Worm (Caenorhabditis elegans): ENCODE results near the gene F55F3.4.

Gene F55F3.4

DNA sequence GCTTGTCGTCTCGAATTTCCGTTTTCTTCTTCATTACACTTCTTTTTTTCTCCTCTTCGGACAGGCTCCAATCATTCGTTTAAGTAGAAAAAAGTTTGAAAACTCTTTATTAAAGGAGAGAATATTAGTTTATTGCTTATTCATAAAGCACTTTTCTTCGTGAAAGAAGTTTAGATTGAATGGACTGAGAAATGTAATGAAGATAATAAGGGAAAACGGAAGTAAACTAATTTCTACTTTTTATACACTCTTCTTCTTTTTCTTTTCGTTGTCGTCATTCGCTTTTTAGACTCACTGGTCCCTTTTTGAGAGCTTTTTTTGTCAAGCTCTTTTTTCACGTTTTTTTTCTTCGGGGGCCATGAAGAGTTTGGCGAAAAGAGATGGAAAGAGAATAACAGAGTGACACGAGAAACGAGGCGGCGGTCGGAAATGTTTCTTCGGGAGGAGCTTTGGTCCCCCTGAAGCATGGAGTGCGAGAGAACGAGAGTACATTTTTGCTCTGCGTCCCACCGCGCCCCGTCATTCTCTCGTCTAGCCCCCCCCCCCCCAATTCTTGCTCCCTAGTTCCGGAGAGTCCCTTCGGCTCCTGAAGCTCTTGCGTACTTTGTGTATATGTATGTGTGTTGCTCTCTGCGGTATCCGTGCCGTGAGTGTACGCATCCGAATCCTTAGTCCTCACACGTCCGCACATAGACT lies 46.1 kb upstream of the F55F3.4 start (continued):
- TF ChIP-seq C16A3.4 (tag; optimal IDR thresholded peaks at IDR 0.05) (no peak), nhr-47 (tag; optimal IDR thresholded peaks at IDR 0.05) (peak; percentile 43), nhr-71 (tag; optimal IDR thresholded peaks at IDR 0.05) (peak; percentile 96), nhr-11 (tag; optimal IDR thresholded peaks at IDR 0.05) (no peak), nhr-77 (tag; optimal IDR thresholded peaks at IDR 0.05) (no peak), elt-3 (tag; optimal IDR thresholded peaks at IDR 0.05) (no peak), Y116A8C.19 (tag; optimal IDR thresholded peaks at IDR 0.05; ENCODE audit: borderline replicate concordance) (no peak), nhr-28 (tag; optimal IDR thresholded peaks at IDR 0.05) (no peak), unc-62 (GFP tag; optimal IDR thresholded peaks at IDR 0.05) (no peak), alr-1 (tag; optimal IDR thresholded peaks at IDR 0.05; ENCODE audit: borderline replicate concordance) (no peak), zag-1 (tag; optimal IDR thresholded peaks at IDR 0.05) (peak; percentile 33), pqm-1 (tag; optimal IDR thresholded peaks at IDR 0.05) (no peak), fos-1 (tag; optimal IDR thresholded peaks at IDR 0.05) (no peak), mef-2 (tag; optimal IDR thresholded peaks at IDR 0.05) (no peak), nhr-12 (tag; optimal IDR thresholded peaks at IDR 0.05) (no peak), dpl-1 (GFP tag; optimal IDR thresholded peaks at IDR 0.05) (no peak), grh-1 (GFP tag; IDR thresholded peaks at IDR 0.05) (no peak), nhr-20 (tag; optimal IDR thresholded peaks at IDR 0.05) (no peak), lin-15B (tag; optimal IDR thresholded peaks at IDR 0.05) (no peak), efl-3 (GFP tag; optimal IDR thresholded peaks at IDR 0.05) (no peak), aha-1 (tag; optimal IDR thresholded peaks at IDR 0.05) (no peak), nhr-19 (GFP tag; conservative IDR thresholded peaks at IDR 0.05) (peak; percentile 55), ceh-90 (tag; optimal IDR thresholded peaks at IDR 0.05) (no peak), rnt-1 (tag; optimal IDR thresholded peaks at IDR 0.05) (peak; percentile 36), egl-27 (tag; optimal IDR thresholded peaks at IDR 0.05) (no peak), fkh-4 (tag; optimal IDR thresholded peaks at IDR 0.05; ENCODE audit: borderline replicate concordance) (no peak), ztf-11 (tag; optimal IDR thresholded peaks at IDR 0.05) (no peak), nhr-84 (tag; optimal IDR thresholded peaks at IDR 0.05) (no peak), irx-1 (tag; optimal IDR thresholded peaks at IDR 0.05) (no peak), aly-2 (tag; optimal IDR thresholded peaks at IDR 0.05) (no peak), mab-9 (GFP tag; IDR thresholded peaks at IDR 0.05) (peak; percentile 54; the same call in 1 of the 2 replicates), hlh-17 (GFP tag; optimal IDR thresholded peaks at IDR 0.05; ENCODE audit: borderline replicate concordance) (no peak), efl-1 (optimal IDR thresholded peaks at IDR 0.05) (no peak), efl-1 (GFP tag; optimal IDR thresholded peaks at IDR 0.05 in 1 of 2) (peak in 1 of 2 experiments; percentile 38), sup-37 (GFP tag; optimal IDR thresholded peaks at IDR 0.05) (no peak), F16B12.6 (tag; optimal IDR thresholded peaks at IDR 0.05) (no peak), mdl-1 (tag; optimal IDR thresholded peaks at IDR 0.05) (no peak), lin-35 (GFP tag; optimal IDR thresholded peaks at IDR 0.05) (peak in 1 of 2 experiments; percentile 13), isw-1 (GFP tag; IDR thresholded peaks at IDR 0.05) (no peak; the same call in 1 of the 2 replicates), fkh-8 (tag; optimal IDR thresholded peaks at IDR 0.05) (peak; percentile 76), zip-4 (GFP tag; optimal IDR thresholded peaks at IDR 0.05) (no peak), lir-3 (tag; optimal IDR thresholded peaks at IDR 0.05; ENCODE audit: poor library complexity) (no peak), unc-86 (tag; optimal IDR thresholded peaks at IDR 0.05) (peak; percentile 50), ceh-88 (GFP tag; IDR thresholded peaks at IDR 0.05) (no peak), lin-14 (GFP tag; optimal IDR thresholded peaks at IDR 0.05) (peak; percentile 96), hpl-2 (GFP tag; optimal IDR thresholded peaks at IDR 0.05) (no peak), nhr-85 (tag) (no peak), swsn-7 (tag; optimal IDR thresholded peaks at IDR 0.05) (peak; percentile 36), ceh-63 (GFP tag; optimal IDR thresholded peaks at IDR 0.05) (peak; percentile 28), ceh-82 (tag; optimal IDR thresholded peaks at IDR 0.05) (peak; percentile 13 to 27 (median 21))
